Fruit fly (Drosophila melanogaster) whole organism, embryonic: ENCODE data around the gene CHOp24.

Experiments used
- Abd-B ChIP-seq: fragments of 200-800 bp; sonication (Bioruptor generic); optimal IDR thresholded peaks from 2 replicates; lab custom pipeline; 2018; ENCODE audit warnings: missing biosample characterization, mild to moderate bottlenecking, missing genetic modification characterization, moderate library complexity
- CG10321 ChIP-seq: fragments of 200-800 bp; sonication (Bioruptor generic); IDR thresholded peaks from 2 replicates; pipeline ENCODE4 v1.3.6; 2022; ENCODE audit warnings: missing biosample characterization, missing genetic modification characterization
- CG10462 ChIP-seq: fragments of 200-800 bp; sonication (Bioruptor generic); optimal IDR thresholded peaks from 2 replicates; lab custom pipeline; 2016; ENCODE audit warnings: missing biosample characterization, missing genetic modification characterization
- CG10654 ChIP-seq: fragments of 200-800 bp; sonication (Bioruptor generic); optimal IDR thresholded peaks from 2 replicates; lab custom pipeline; 2016; ENCODE audit warnings: missing biosample characterization, missing genetic modification characterization
- CG11504 ChIP-seq: fragments of 200-800 bp; sonication (Bioruptor generic); optimal IDR thresholded peaks from 3 replicates; lab custom pipeline; 2019; ENCODE audit warnings: missing biosample characterization, mild to moderate bottlenecking, missing genetic modification characterization, moderate library complexity
- CG12155 ChIP-seq: fragments of 200-800 bp; sonication (Bioruptor generic); optimal IDR thresholded peaks from 3 replicates; lab custom pipeline; 2016; ENCODE audit warnings: missing biosample characterization, missing genetic modification characterization
- CG15696 ChIP-seq: fragments of 200-800 bp; sonication (Bioruptor generic); optimal IDR thresholded peaks from 2 replicates; lab custom pipeline; 2019; ENCODE audit warnings: missing biosample characterization, mild to moderate bottlenecking, missing genetic modification characterization, moderate library complexity
- CG17361 ChIP-seq: fragments of 200-800 bp; sonication (Bioruptor generic); IDR thresholded peaks from 3 replicates; pipeline ENCODE4 v1.3.6; 2022; ENCODE audit warnings: missing biosample characterization, missing genetic modification characterization
- CG18262 ChIP-seq: fragments of 200-800 bp; optimal IDR thresholded peaks from 3 replicates; lab custom pipeline; 2019; ENCODE audit warnings: missing biosample characterization, mild to moderate bottlenecking, missing genetic modification characterization, moderate library complexity
- CG2129 ChIP-seq: fragments of 200-800 bp; sonication (Bioruptor generic); IDR thresholded peaks from 2 replicates; pipeline ENCODE4 v1.3.6; 2022; ENCODE audit warnings: missing biosample characterization, missing genetic modification characterization; ENCODE audit not compliant: partially characterized antibody
- CG8089 ChIP-seq: fragments of 200-800 bp; sonication (Bioruptor generic); optimal IDR thresholded peaks from 3 replicates; lab custom pipeline; 2016; ENCODE audit warnings: missing biosample characterization, missing genetic modification characterization
- CG9876 ChIP-seq: fragments of 200-800 bp; sonication (Bioruptor generic); optimal IDR thresholded peaks from 2 replicates; lab custom pipeline; 2016; ENCODE audit warnings: missing biosample characterization, missing genetic modification characterization
- CrebB ChIP-seq: fragments of 200-800 bp; sonication (Bioruptor generic); optimal IDR thresholded peaks from 3 replicates; lab custom pipeline; 2018; ENCODE audit warnings: missing biosample characterization, mild to moderate bottlenecking, missing genetic modification characterization
- Deaf1 ChIP-seq: fragments of 200-800 bp; optimal IDR thresholded peaks from 3 replicates; lab custom pipeline; 2019; ENCODE audit warnings: missing biosample characterization, mild to moderate bottlenecking, missing genetic modification characterization, moderate library complexity
- Dll ChIP-seq: fragments of 200-800 bp; sonication (Bioruptor generic); IDR thresholded peaks from 4 replicates; pipeline ENCODE4 v1.3.6; 2022; ENCODE audit warnings: missing biosample characterization, missing genetic modification characterization; ENCODE audit not compliant: partially characterized antibody
- Elba2 ChIP-seq: fragments of 200-800 bp; sonication (Bioruptor generic); optimal IDR thresholded peaks from 3 replicates; lab custom pipeline; 2016; ENCODE audit warnings: missing biosample characterization, missing genetic modification characterization
- Ets97D ChIP-seq: fragments of 200-800 bp; sonication (Bioruptor generic); optimal IDR thresholded peaks from 3 replicates; lab custom pipeline; 2016; ENCODE audit warnings: missing biosample characterization, missing genetic modification characterization
- Hr51 ChIP-seq, 2 experiments: fragments of 200-800 bp; sonication (Bioruptor generic); optimal IDR thresholded peaks; 2 replicates in 1 of 2; 3 replicates in 1 of 2; lab custom pipeline; 2016 to 2018; ENCODE audit warnings: missing biosample characterization in 2 of 2, missing genetic modification characterization in 2 of 2, mild to moderate bottlenecking in 1 of 2, moderate library complexity in 1 of 2
- Kr ChIP-seq: fragments of 200-800 bp; sonication (Bioruptor generic); optimal IDR thresholded peaks from 2 replicates; lab custom pipeline; 2017; ENCODE audit warnings: missing biosample characterization, mild to moderate bottlenecking, missing genetic modification characterization
- Oli ChIP-seq: fragments of 200-800 bp; sonication (Bioruptor generic); optimal IDR thresholded peaks from 2 replicates; lab custom pipeline; 2018; ENCODE audit warnings: missing biosample characterization, mild to moderate bottlenecking, missing genetic modification characterization, moderate library complexity
- PHDP ChIP-seq: fragments of 200-800 bp; sonication (Bioruptor generic); optimal IDR thresholded peaks from 3 replicates; lab custom pipeline; 2018; ENCODE audit warnings: missing biosample characterization, mild to moderate bottlenecking, missing genetic modification characterization, moderate library complexity
- Pdp1 ChIP-seq, 2 experiments: fragments of 200-800 bp; sonication (Bioruptor generic); optimal IDR thresholded peaks; 3 replicates each; lab custom pipeline; 2016; ENCODE audit warnings: missing biosample characterization in 2 of 2, missing genetic modification characterization in 2 of 2, mild to moderate bottlenecking in 1 of 2, moderate library complexity in 1 of 2
- Ravus ChIP-seq: fragments of 200-800 bp; sonication (Bioruptor generic); IDR thresholded peaks from 2 replicates; pipeline ENCODE4 v1.3.6; 2022; ENCODE audit warnings: missing biosample characterization, missing genetic modification characterization
- Scr ChIP-seq: fragments of 200-800 bp; sonication (Bioruptor generic); IDR thresholded peaks from 2 replicates; pipeline ENCODE4 v1.3.6; 2022; ENCODE audit warnings: missing biosample characterization, missing genetic modification characterization; ENCODE audit not compliant: partially characterized antibody
- Stat92E ChIP-seq, 3 experiments: fragments of >200 bp in 2 of 3; fragments of 200-800 bp in 1 of 3; sonication (Bioruptor generic) in 1 of 3; optimal IDR thresholded peaks; 2 replicates each; lab custom pipeline; 2017 to 2019; ENCODE audit warnings: missing biosample characterization in 3 of 3, missing genetic modification characterization in 3 of 3, mild to moderate bottlenecking in 1 of 3, moderate library complexity in 1 of 3
- abd-A ChIP-seq: fragments of 200-800 bp; sonication (Bioruptor generic); optimal IDR thresholded peaks from 3 replicates; lab custom pipeline; 2019; ENCODE audit warnings: missing biosample characterization, mild to moderate bottlenecking, missing genetic modification characterization, moderate library complexity
- bab2 ChIP-seq: fragments of 200-800 bp; sonication (Bioruptor generic); optimal IDR thresholded peaks from 2 replicates; lab custom pipeline; 2016; ENCODE audit warnings: missing biosample characterization, missing genetic modification characterization
- bcd ChIP-seq: fragments of 200-800 bp; sonication (Bioruptor generic); optimal IDR thresholded peaks from 2 replicates; lab custom pipeline; 2017; ENCODE audit warnings: missing biosample characterization, mild to moderate bottlenecking, missing genetic modification characterization
- ci ChIP-seq: fragments of 200-800 bp; sonication (Bioruptor generic); IDR thresholded peaks from 3 replicates; pipeline ENCODE4 v1.3.6; 2022; ENCODE audit warnings: missing biosample characterization, missing genetic modification characterization
- crol ChIP-seq: fragments of 200-800 bp; sonication (Bioruptor generic); IDR thresholded peaks from 2 replicates; pipeline ENCODE4 v1.3.6; 2022; ENCODE audit warnings: missing biosample characterization, missing genetic modification characterization
- crp ChIP-seq, 2 experiments: fragments of 200-800 bp; sonication (Bioruptor generic); optimal IDR thresholded peaks; 2 replicates in 1 of 2; 3 replicates in 1 of 2; lab custom pipeline; 2017; ENCODE audit warnings: missing biosample characterization in 2 of 2, missing genetic modification characterization in 2 of 2, mild to moderate bottlenecking in 1 of 2, moderate library complexity in 1 of 2
- fd64A ChIP-seq: fragments of 200-800 bp; sonication (Bioruptor generic); optimal IDR thresholded peaks from 3 replicates; lab custom pipeline; 2018; ENCODE audit warnings: missing biosample characterization, mild to moderate bottlenecking, missing genetic modification characterization
- fd96Cb ChIP-seq: fragments of 200-800 bp; sonication (Bioruptor generic); optimal IDR thresholded peaks from 2 replicates; lab custom pipeline; 2018; ENCODE audit warnings: missing biosample characterization, mild to moderate bottlenecking, missing genetic modification characterization, moderate library complexity
- ftz-f1 ChIP-seq: fragments of 200-800 bp; sonication (Bioruptor generic); optimal IDR thresholded peaks from 2 replicates; lab custom pipeline; 2016; ENCODE audit warnings: missing biosample characterization, missing genetic modification characterization
- gem ChIP-seq: fragments of 200-800 bp; sonication (Bioruptor generic); optimal IDR thresholded peaks from 2 replicates; lab custom pipeline; 2019; ENCODE audit warnings: missing biosample characterization, mild to moderate bottlenecking, missing genetic modification characterization, moderate library complexity
- grau ChIP-seq: fragments of 200-800 bp; optimal IDR thresholded peaks from 3 replicates; lab custom pipeline; 2019; ENCODE audit warnings: missing biosample characterization, mild to moderate bottlenecking, missing genetic modification characterization, moderate library complexity
- nmo ChIP-seq: fragments of 200-800 bp; sonication (Bioruptor generic); optimal IDR thresholded peaks from 2 replicates; lab custom pipeline; 2018; ENCODE audit warnings: missing biosample characterization, mild to moderate bottlenecking, missing genetic modification characterization, moderate library complexity
- pfk ChIP-seq: fragments of 200-800 bp; sonication (Bioruptor generic); optimal IDR thresholded peaks from 2 replicates; lab custom pipeline; 2018; ENCODE audit warnings: missing biosample characterization, mild to moderate bottlenecking, missing genetic modification characterization, moderate library complexity
- schlank ChIP-seq: fragments of 200-800 bp; sonication (Bioruptor generic); optimal IDR thresholded peaks from 2 replicates; lab custom pipeline; 2018; ENCODE audit warnings: missing biosample characterization, mild to moderate bottlenecking, missing genetic modification characterization
- sens ChIP-seq: fragments of 200-800 bp; sonication (Bioruptor generic); peaks from one replicate; lab custom pipeline; 2016; ENCODE audit warnings: missing biosample characterization, missing genetic modification characterization
- sim ChIP-seq: fragments of 200-800 bp; sonication (Bioruptor generic); IDR thresholded peaks from 2 replicates; pipeline ENCODE4 v1.3.6; 2022; ENCODE audit warnings: missing biosample characterization, missing genetic modification characterization
- slbo ChIP-seq: fragments of 200-800 bp; sonication (Bioruptor generic); IDR thresholded peaks from 2 replicates; pipeline ENCODE4 v1.3.6; 2022; ENCODE audit warnings: missing biosample characterization, missing genetic modification characterization
- sna ChIP-seq: fragments of 200-800 bp; sonication (Bioruptor generic); IDR thresholded peaks from 2 replicates; pipeline ENCODE4 v1.3.6; 2022; ENCODE audit warnings: missing biosample characterization, missing genetic modification characterization; ENCODE audit not compliant: partially characterized antibody
- sqz ChIP-seq: fragments of 200-800 bp; sonication (Bioruptor generic); optimal IDR thresholded peaks from 3 replicates; lab custom pipeline; 2018; ENCODE audit warnings: missing biosample characterization, mild to moderate bottlenecking, missing genetic modification characterization
- ssp ChIP-seq: fragments of 200-800 bp; sonication (Bioruptor generic); IDR thresholded peaks from 2 replicates; pipeline ENCODE4 v1.3.6; 2022; ENCODE audit warnings: missing biosample characterization, missing genetic modification characterization
- stwl ChIP-seq: fragments of 200-800 bp; sonication (Bioruptor generic); optimal IDR thresholded peaks from 3 replicates; lab custom pipeline; 2018; ENCODE audit warnings: missing biosample characterization, mild to moderate bottlenecking, missing genetic modification characterization, moderate library complexity
- sug ChIP-seq: fragments of 200-800 bp; optimal IDR thresholded peaks from 2 replicates; lab custom pipeline; 2019; ENCODE audit warnings: missing biosample characterization, mild to moderate bottlenecking, missing genetic modification characterization, moderate library complexity
- trem ChIP-seq: fragments of 200-800 bp; optimal IDR thresholded peaks from 3 replicates; lab custom pipeline; 2019; ENCODE audit warnings: missing biosample characterization, mild to moderate bottlenecking, missing genetic modification characterization, moderate library complexity
- zf30C ChIP-seq: fragments of 200-800 bp; sonication (Bioruptor generic); optimal IDR thresholded peaks from 3 replicates; lab custom pipeline; 2018; ENCODE audit warnings: missing biosample characterization, mild to moderate bottlenecking, missing genetic modification characterization

CHOp24 gene

DNA sequence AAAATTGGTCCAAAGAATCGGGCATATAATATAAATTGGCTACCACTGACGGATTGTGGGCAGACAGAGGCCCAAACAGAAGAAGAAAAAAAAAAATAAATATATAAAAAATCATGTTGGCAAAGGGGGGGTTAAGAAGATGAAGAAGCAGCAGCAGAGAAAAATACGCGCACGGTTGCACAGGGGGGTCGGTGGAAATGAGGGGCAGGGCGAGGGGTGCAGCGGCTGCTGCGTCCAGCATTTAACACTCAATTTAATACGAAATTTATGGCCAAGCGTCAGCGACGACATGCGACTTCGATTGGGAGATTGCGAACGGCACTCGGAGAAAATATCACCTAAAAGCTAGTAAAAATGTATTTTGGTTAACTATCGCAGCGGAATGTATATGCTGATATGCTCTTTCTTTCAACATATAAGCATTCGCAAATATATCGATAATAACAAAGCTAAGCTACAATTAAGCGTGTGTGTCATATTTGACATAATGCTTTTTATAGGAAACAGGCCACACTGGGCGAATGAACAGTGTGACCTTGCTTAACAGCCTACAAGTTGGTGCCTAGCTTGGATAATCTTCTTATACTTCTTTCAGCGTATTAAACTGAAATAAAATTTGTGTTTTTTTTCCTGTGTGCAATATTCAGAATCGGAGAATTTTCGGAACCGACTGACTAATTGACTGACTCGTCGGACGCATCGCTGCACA, 47.4 kb upstream of the CHOp24 start:
- TF ChIP-seq sens (peak; percentile 55), pfk (GFP tag; lab: Kevin White, UChicago) (no peak), CG18262 (peak; percentile 21), CG8089 (GFP tag; lab: Kevin White, UChicago) (no peak), CG17361 (0 out of 3 replicates have a peak, but pooled peaks have one; percentile 22), sna (GFP tag; lab: Robert Waterston, UW) (0 out of 2 replicates have a peak, but pooled peaks have one; percentile 11), nmo (GFP tag; lab: Kevin White, UChicago) (peak; percentile 26), trem (tag; lab: Kevin White, UChicago) (no peak), zf30C (GFP tag; lab: Kevin White, UChicago) (no peak), Oli (peak; percentile 10), fd96Cb (tag; lab: Kevin White, UChicago) (no peak), CG10654 (GFP tag; lab: Kevin White, UChicago) (no peak), Hr51 (GFP tag; optimal IDR thresholded peaks at IDR 0.05; lab: Kevin White, UChicago) (no peak), fd64A (no peak), ftz-f1 (GFP tag; lab: Kevin White, UChicago) (no peak), stwl (tag; lab: Kevin White, UChicago) (peak; percentile 97), CG11504 (tag; lab: Kevin White, UChicago) (peak; percentile 12), sqz (GFP tag; lab: Kevin White, UChicago) (no peak), crol (GFP tag; lab: Robert Waterston, UW) (peak; percentile 92), Dll (GFP tag; lab: Robert Waterston, UW) (0 out of 4 replicates have a peak, but pooled peaks have one; percentile 20), gem (tag; lab: Kevin White, UChicago) (peak; percentile 14), Stat92E (GFP tag; optimal IDR thresholded peaks at IDR 0.05; lab: Kevin White, UChicago) (no peak), Abd-B (GFP tag; lab: Kevin White, UChicago) (peak; percentile 7), bcd (GFP tag; lab: Kevin White, UChicago) (no peak), sim (GFP tag; lab: Robert Waterston, UW) (no peak), Elba2 (GFP tag; lab: Kevin White, UChicago) (no peak), schlank (tag; lab: Kevin White, UChicago) (no peak), abd-A (no peak), CG10321 (GFP tag; lab: Robert Waterston, UW) (no peak), grau (tag; lab: Kevin White, UChicago) (no peak), sug (tag; lab: Kevin White, UChicago) (no peak), CG12155 (GFP tag; lab: Kevin White, UChicago) (no peak)

DNA sequence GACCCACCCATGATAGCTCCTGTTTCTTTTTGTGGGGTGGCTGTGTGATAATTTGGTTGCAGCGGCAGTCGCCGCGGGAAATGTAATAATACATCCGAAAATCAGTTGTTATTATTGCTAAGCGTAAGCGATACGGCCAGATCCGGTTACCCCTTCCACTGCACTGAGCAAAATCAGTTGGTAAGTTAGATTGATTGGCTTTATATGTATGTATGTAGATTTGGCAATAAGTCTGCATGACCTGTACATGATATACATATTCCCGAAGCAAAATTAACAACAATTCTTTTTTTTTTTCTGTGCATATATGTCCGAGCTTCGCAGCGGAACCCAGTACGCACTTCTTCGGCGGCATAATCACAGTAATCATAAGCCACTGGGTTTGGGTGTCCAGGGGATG, 42.5 kb upstream of the CHOp24 start:
- TF ChIP-seq Pdp1 (GFP tag; optimal IDR thresholded peaks at IDR 0.05; lab: Kevin White, UChicago): peak in 1 of 2 experiments; percentile 11
- TF ChIP-seq CG9876: no peak
- no peak for TF ChIP-seq Scr (GFP tag; lab: Robert Waterston, UW)
- no peak for TF ChIP-seq crp (GFP tag; optimal IDR thresholded peaks at IDR 0.05; lab: Kevin White, UChicago)
- no peak for TF ChIP-seq CG10462
- TF ChIP-seq PHDP: peak; percentile 6
- no peak for TF ChIP-seq Ets97D (GFP tag; lab: Kevin White, UChicago)
- no peak for TF ChIP-seq CG15696
- TF ChIP-seq CrebB: no peak
- TF ChIP-seq Kr (GFP tag; lab: Kevin White, UChicago): no peak
- peak; percentile 34; the same call in 1 of the 2 replicates for TF ChIP-seq slbo (GFP tag; lab: Robert Waterston, UW)
- peak; percentile 65; the same call in 2 of the 3 replicates for TF ChIP-seq ci
- no peak for TF ChIP-seq CG2129 (GFP tag; lab: Robert Waterston, UW)
- no peak for TF ChIP-seq Deaf1 (tag; lab: Kevin White, UChicago)
- no peak for TF ChIP-seq Ravus (GFP tag; lab: Robert Waterston, UW)
- TF ChIP-seq ssp: 0 out of 2 replicates have a peak, but pooled peaks have one; percentile 31
- peak; percentile 57 for TF ChIP-seq bab2 (GFP tag; lab: Kevin White, UChicago)
